Worm (Caenorhabditis elegans) whole organism, mixed stage, embryonic: ENCODE results near the gene lsm-3.
"Not testable (repeated sequence)": the region's sequence is repeated elsewhere in the genome, so short reads cannot be mapped to it uniquely, and the experiment has no call there.

ENCODE experiments used
- M03D4.4 ChIP-seq: sonication (generic microtip); optimal IDR thresholded peaks from 2 replicates; lab custom pipeline; 2017; ENCODE audit warnings: mild to moderate bottlenecking, missing genetic modification characterization, missing compliant biosample characterization
- bed-3 ChIP-seq: fragments of 200-800 bp; sonication (Bioruptor generic); optimal IDR thresholded peaks from 3 replicates; lab custom pipeline; 2018; ENCODE audit warnings: mild to moderate bottlenecking, missing genetic modification characterization, moderate library complexity, missing compliant biosample characterization
- blmp-1 ChIP-seq: fragments of 150-350 bp; optimal IDR thresholded peaks from 2 replicates; lab custom pipeline; 2014; ENCODE audit warnings: missing biosample characterization, missing genetic modification characterization
- ceh-43 ChIP-seq: fragments of 200-800 bp; sonication (Bioruptor generic); optimal IDR thresholded peaks from 2 replicates; lab custom pipeline; 2018; ENCODE audit warnings: mild to moderate bottlenecking, missing genetic modification characterization, moderate library complexity, missing compliant biosample characterization
- ces-1 ChIP-seq: fragments of 150-350 bp; optimal IDR thresholded peaks from 2 replicates; lab custom pipeline; 2014; ENCODE audit warnings: missing biosample characterization, missing genetic modification reagents, missing genetic modification characterization
- cnd-1 ChIP-seq: fragments of 200-800 bp; sonication (Bioruptor generic); optimal IDR thresholded peaks from 2 replicates; lab custom pipeline; 2018; ENCODE audit warnings: mild to moderate bottlenecking, missing genetic modification characterization, missing compliant biosample characterization
- drap-1 ChIP-seq: fragments of 200-800 bp; sonication (Bioruptor generic); optimal IDR thresholded peaks from 3 replicates; lab custom pipeline; 2018; ENCODE audit warnings: mild to moderate bottlenecking, missing genetic modification characterization, missing compliant biosample characterization
- ham-2 ChIP-seq: fragments of 200-800 bp; sonication (Bioruptor generic); optimal IDR thresholded peaks from 2 replicates; lab custom pipeline; 2018; ENCODE audit warnings: mild to moderate bottlenecking, missing genetic modification characterization, missing compliant biosample characterization
- hlh-1 ChIP-seq: fragments of 150-350 bp; optimal IDR thresholded peaks from 2 replicates; lab custom pipeline; 2014; ENCODE audit warnings: missing biosample characterization, missing genetic modification reagents, missing genetic modification characterization
- lin-13 ChIP-seq: fragments of 150-350 bp; optimal IDR thresholded peaks from 2 replicates; lab custom pipeline; 2014; ENCODE audit warnings: missing biosample characterization, missing genetic modification characterization
- lin-32 ChIP-seq: fragments of 200-800 bp; sonication (Bioruptor generic); optimal IDR thresholded peaks from 2 replicates; lab custom pipeline; 2018; ENCODE audit warnings: mild to moderate bottlenecking, missing genetic modification characterization, missing compliant biosample characterization
- mab-5 ChIP-seq: fragments of 150-350 bp; optimal IDR thresholded peaks from 2 replicates; lab custom pipeline; 2014; ENCODE audit warnings: missing biosample characterization, missing genetic modification characterization
- mep-1 ChIP-seq: fragments of 150-350 bp; optimal IDR thresholded peaks from 2 replicates; lab custom pipeline; 2017; ENCODE audit warnings: missing biosample characterization, missing genetic modification reagents, missing genetic modification characterization, inconsistent platforms
- mls-2 ChIP-seq: sonication (generic microtip); optimal IDR thresholded peaks from 2 replicates; lab custom pipeline; 2016; ENCODE audit warnings: mild to moderate bottlenecking, missing genetic modification characterization, moderate library complexity, missing compliant biosample characterization
- nhr-12 ChIP-seq: fragments of 150-350 bp; optimal IDR thresholded peaks from 2 replicates; lab custom pipeline; 2014; ENCODE audit warnings: missing biosample characterization, missing genetic modification characterization
- nhr-2 ChIP-seq: fragments of 150-350 bp; optimal IDR thresholded peaks from 2 replicates; lab custom pipeline; 2014; ENCODE audit warnings: missing biosample characterization, missing genetic modification characterization
- nhr-237 ChIP-seq: fragments of 150-350 bp; optimal IDR thresholded peaks from 2 replicates; lab custom pipeline; 2014; ENCODE audit warnings: missing biosample characterization, missing genetic modification characterization
- nhr-28 ChIP-seq: fragments of 150-350 bp; optimal IDR thresholded peaks from 2 replicates; lab custom pipeline; 2014; ENCODE audit warnings: missing biosample characterization, missing genetic modification characterization
- nhr-76 ChIP-seq: sonication (generic microtip); optimal IDR thresholded peaks from 2 replicates; lab custom pipeline; 2017; ENCODE audit warnings: missing biosample characterization, missing genetic modification characterization
- pha-4 ChIP-seq: fragments of 150-350 bp; optimal IDR thresholded peaks from 2 replicates; lab custom pipeline; 2018; ENCODE audit warnings: missing biosample characterization, missing genetic modification reagents, missing genetic modification characterization
- snpc-4 ChIP-seq: fragments of 150-350 bp; optimal IDR thresholded peaks from 2 replicates; lab custom pipeline; 2014; ENCODE audit warnings: missing biosample characterization, missing genetic modification characterization
- sptf-1 ChIP-seq: sonication (generic microtip); optimal IDR thresholded peaks from 2 replicates; lab custom pipeline; 2017; ENCODE audit warnings: mild to moderate bottlenecking, missing genetic modification characterization, moderate library complexity, missing compliant biosample characterization
- tbx-8 ChIP-seq: fragments of 200-800 bp; sonication (Bioruptor generic); optimal IDR thresholded peaks from 2 replicates; lab custom pipeline; 2018; ENCODE audit warnings: mild to moderate bottlenecking, missing genetic modification characterization, moderate library complexity, missing compliant biosample characterization
- unc-120 ChIP-seq: sonication (generic microtip); optimal IDR thresholded peaks from 2 replicates; lab custom pipeline; 2017; ENCODE audit warnings: missing genetic modification characterization, missing compliant biosample characterization; ENCODE audit not compliant: poor library complexity, severe bottlenecking
- unc-39 ChIP-seq: fragments of 150-350 bp; optimal IDR thresholded peaks from 2 replicates; lab custom pipeline; 2014; ENCODE audit warnings: missing biosample characterization, missing genetic modification characterization
- unc-62 ChIP-seq: fragments of 150-350 bp; optimal IDR thresholded peaks from 2 replicates; lab custom pipeline; 2014; ENCODE audit warnings: missing biosample characterization, missing genetic modification reagents, missing genetic modification characterization
- zip-8 ChIP-seq: fragments of 150-350 bp; optimal IDR thresholded peaks from 2 replicates; lab custom pipeline; 2014; ENCODE audit warnings: missing biosample characterization, missing genetic modification characterization
- ztf-11 ChIP-seq: fragments of 150-350 bp; optimal IDR thresholded peaks from 2 replicates; lab custom pipeline; 2014; ENCODE audit warnings: missing biosample characterization, missing genetic modification characterization

The lsm-3 gene

ce11 chrIV:13408018-13408417 is 21.0 kb downstream of the lsm-3 start, which contains the start of gene Y62E10A.19:
Gene Y62E10A.19, minus strand, starts transcription at chrIV:13408306.
- TF ChIP-seq nhr-2, result no peak
- no peak for TF ChIP-seq tbx-8 (GFP tag; lab: Kevin White, UChicago)
- no peak for TF ChIP-seq unc-39 (tag; lab: Kevin White, UChicago)
- no peak for TF ChIP-seq ceh-43
- TF ChIP-seq ham-2, result no peak
- TF ChIP-seq blmp-1 (tag; lab: Kevin White, UChicago), result peak; percentile 7

DNA sequence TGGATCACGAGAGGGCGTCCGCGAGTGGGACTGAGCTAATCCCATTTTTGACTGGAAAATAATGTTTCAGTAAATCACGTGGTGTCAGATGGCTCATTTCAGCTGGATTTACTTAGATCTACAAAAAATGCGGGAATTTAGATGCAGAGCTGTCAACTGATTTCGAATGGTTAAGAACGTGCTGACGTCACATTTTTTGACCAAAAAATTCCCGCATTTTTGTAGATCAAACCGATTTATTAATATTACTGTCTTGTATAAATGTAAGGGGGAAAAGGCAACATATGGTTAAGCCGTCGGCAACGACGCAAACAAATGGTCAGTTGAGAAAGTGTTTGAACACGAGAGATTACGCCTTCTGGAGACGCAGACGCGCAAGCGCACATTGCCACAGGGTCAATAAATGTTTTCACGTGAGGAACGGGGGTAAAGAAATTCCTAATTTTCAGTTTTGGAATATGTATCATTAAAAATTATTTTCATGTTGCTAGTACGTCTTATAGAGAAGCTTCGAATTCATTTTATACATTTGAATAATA is 25.9 kb downstream of the lsm-3 start, which contains the start of gene gcl-1:
gcl-1 (minus strand) TSS at position 51 of the 539 bp plus-strand sequence.
- TF ChIP-seq ztf-11 (tag; lab: Kevin White, UChicago) (no peak), nhr-76 (tag; lab: Kevin White, UChicago) (no peak), mls-2 (tag; lab: Kevin White, UChicago) (no peak), zip-8 (tag; lab: Kevin White, UChicago) (no peak), cnd-1 (peak; percentile 3), hlh-1 (tag; lab: Kevin White, UChicago) (peak; percentile 7), M03D4.4 (tag; lab: Kevin White, UChicago) (no peak), ceh-43 (no peak), pha-4 (peak; percentile 31), ces-1 (GFP tag; lab: Kevin White, UChicago) (peak; percentile 17)
- TF ChIP-seq, all 35 proteins: peak for 4

DNA sequence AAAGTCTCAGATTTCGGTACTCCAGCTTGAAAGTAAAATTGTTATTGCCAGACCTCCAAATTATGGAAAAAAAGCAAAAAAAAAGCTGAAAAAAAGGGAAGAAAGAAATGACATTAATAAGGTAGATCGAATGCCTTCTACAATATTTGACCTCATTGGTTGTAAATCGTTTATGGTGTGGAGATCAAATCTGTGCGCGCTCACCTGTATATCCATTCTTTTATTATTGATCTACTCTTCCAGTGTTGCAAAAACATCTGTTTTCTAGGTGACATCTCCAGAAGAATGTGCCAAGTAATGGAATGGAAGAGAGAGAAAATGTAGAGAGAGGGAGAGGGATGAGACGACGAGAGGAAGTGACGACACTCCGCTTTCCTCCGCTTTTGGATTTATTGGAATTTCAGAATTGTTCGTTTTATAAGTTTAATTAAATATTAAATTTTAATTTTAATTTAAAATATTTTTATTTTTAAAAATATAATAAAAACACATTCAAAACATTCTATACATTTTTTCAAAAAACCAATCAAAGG is 28.8 kb downstream of the lsm-3 start, which contains the start of the genes pik-1 and aptf-2:
pik-1 (plus strand) TSS at position 303 of the 533 bp plus-strand sequence.
aptf-2 (minus strand) TSS at position 313 of the 533 bp plus-strand sequence.
- TF ChIP-seq ces-1 (GFP tag; lab: Kevin White, UChicago) (peak; percentile 8), nhr-28 (tag; lab: Kevin White, UChicago) (no peak), unc-120 (peak; percentile 33)

- TF ChIP-seq mab-5 (tag; lab: Kevin White, UChicago), result no peak
- no peak for TF ChIP-seq nhr-237
- TF ChIP-seq unc-39 (tag; lab: Kevin White, UChicago), result no peak
- TF ChIP-seq M03D4.4 (tag; lab: Kevin White, UChicago), result no peak
- TF ChIP-seq unc-62 (GFP tag; lab: Kevin White, UChicago), result no peak
- TF ChIP-seq lin-32, result no peak
- TF ChIP-seq mls-2 (tag; lab: Kevin White, UChicago), result no peak
- no peak for TF ChIP-seq ztf-11 (tag; lab: Kevin White, UChicago)
- no peak for TF ChIP-seq nhr-2
- TF ChIP-seq drap-1 (GFP tag; lab: Kevin White, UChicago), result no peak
- no peak for TF ChIP-seq cnd-1
- TF ChIP-seq sptf-1 (tag; lab: Kevin White, UChicago), result no peak
- no peak for TF ChIP-seq snpc-4 (tag; lab: Kevin White, UChicago)
- no peak for TF ChIP-seq ham-2
- no peak for TF ChIP-seq nhr-12
These were observed 35.2 kb downstream of the lsm-3 start, which contains the start of gene nol-9 for ce11 chrIV:13422200-13422599. Gene nol-9, plus strand, starts transcription at chrIV:13422500.

- TF ChIP-seq mab-5 (tag; lab: Kevin White, UChicago) (no peak), lin-32 (no peak), unc-62 (GFP tag; lab: Kevin White, UChicago) (no peak), sptf-1 (tag; lab: Kevin White, UChicago) (no peak), ztf-11 (tag; lab: Kevin White, UChicago) (no peak), bed-3 (GFP tag; lab: Kevin White, UChicago) (no peak), zip-8 (tag; lab: Kevin White, UChicago) (no peak), ces-1 (GFP tag; lab: Kevin White, UChicago) (no peak), cnd-1 (no peak), blmp-1 (tag; lab: Kevin White, UChicago) (no peak), nhr-28 (tag; lab: Kevin White, UChicago) (no peak), mep-1 (no peak), nhr-76 (tag; lab: Kevin White, UChicago) (no peak), nhr-12 (no peak), drap-1 (GFP tag; lab: Kevin White, UChicago) (no peak)
These were observed 42.2 kb downstream of the lsm-3 start, which contains the start of gene K09B11.4 for ce11 chrIV:13429240-13429639. Gene K09B11.4, plus strand, starts transcription at chrIV:13429540.

ce11 chrIV:13433904-13434303 is 46.9 kb downstream of the lsm-3 start, which contains the start of gene K09B11.5:
Gene K09B11.5, minus strand, starts transcription at chrIV:13434004.
- TF ChIP-seq cnd-1; lin-13 (tag; lab: Kevin White, UChicago); ztf-11 (tag; lab: Kevin White, UChicago): not testable (repeated sequence)
